Worm (Caenorhabditis elegans) whole organism, midembryonic: ENCODE results near the gene F43C11.2.

Experiments used
- flt-1 ChIP-seq: fragments of 200-800 bp; sonication (Bioruptor generic); IDR thresholded peaks from 2 replicates; pipeline ENCODE4 v1.3.6; 2022; ENCODE audit warnings: missing genetic modification characterization, missing compliant biosample characterization
- ref-1 ChIP-seq: fragments of 200-800 bp; sonication (Bioruptor generic); conservative IDR thresholded peaks from 2 replicates; pipeline ENCODE4 v1.3.6; 2022; ENCODE audit warnings: missing genetic modification reagents, missing genetic modification characterization, missing compliant biosample characterization

ce11 chrII:2312747-2313146 lies 41.8 kb upstream of the F43C11.2 start, which contains the start of the genes trim-21 and B0281.1:
- TF ChIP-seq ref-1 (GFP tag; lab: Robert Waterston, UW) (no peak), flt-1 (GFP tag; lab: Robert Waterston, UW) (no peak)
